Worm (Caenorhabditis elegans) whole organism, L4 larva: ENCODE data around the gene hic-1.

ENCODE experiments used
- D1046.2 ChIP-seq: fragments of 200-800 bp; sonication (Bioruptor generic); IDR thresholded peaks from 2 replicates; pipeline ENCODE4 v1.3.6; 2022; ENCODE audit warnings: missing genetic modification characterization, missing compliant biosample characterization
- F26F4.8 ChIP-seq: fragments of 200-800 bp; sonication (Bioruptor generic); conservative IDR thresholded peaks from 2 replicates; pipeline ENCODE4 v1.3.6; 2022; ENCODE audit warnings: missing genetic modification characterization, missing compliant biosample characterization
- T20F7.1 ChIP-seq: fragments of 200-800 bp; sonication (Bioruptor generic); optimal IDR thresholded peaks from 2 replicates; lab custom pipeline; 2018; ENCODE audit warnings: mild to moderate bottlenecking, missing genetic modification characterization, missing compliant biosample characterization
- Y48G9A.11 ChIP-seq: fragments of 200-800 bp; sonication (Bioruptor generic); IDR thresholded peaks from 2 replicates; pipeline ENCODE4 v1.3.6; 2022; ENCODE audit warnings: missing genetic modification reagents, missing genetic modification characterization, missing compliant biosample characterization
- ZK337.2 ChIP-seq: fragments of 200-800 bp; sonication (Bioruptor generic); IDR thresholded peaks from 2 replicates; pipeline ENCODE4 v1.3.6; 2022; ENCODE audit warnings: missing genetic modification reagents, missing genetic modification characterization, missing compliant biosample characterization
- ZK546.5 ChIP-seq, 2 experiments: sonication (generic microtip); optimal IDR thresholded peaks; 2 replicates each; lab custom pipeline; 2017; ENCODE audit warnings: missing biosample characterization in 2 of 2, missing genetic modification characterization in 2 of 2
- ceh-20 ChIP-seq: fragments of 200-800 bp; sonication (Bioruptor generic); IDR thresholded peaks from 2 replicates; pipeline ENCODE4 v1.3.6; 2022; ENCODE audit warnings: missing genetic modification reagents, missing genetic modification characterization, missing compliant biosample characterization
- ceh-28 ChIP-seq: fragments of 150-350 bp; optimal IDR thresholded peaks from 2 replicates; lab custom pipeline; 2014; ENCODE audit warnings: missing biosample characterization, missing genetic modification reagents, missing genetic modification characterization
- ceh-44 ChIP-seq: fragments of 200-800 bp; sonication (Bioruptor generic); IDR thresholded peaks from 2 replicates; pipeline ENCODE4 v1.3.6; 2022; ENCODE audit warnings: missing genetic modification reagents, missing genetic modification characterization, missing compliant biosample characterization
- ceh-62 ChIP-seq: sonication (generic microtip); optimal IDR thresholded peaks from 2 replicates; lab custom pipeline; 2017; ENCODE audit warnings: missing biosample characterization, missing genetic modification characterization
- ceh-82 ChIP-seq: sonication (generic microtip); optimal IDR thresholded peaks from 2 replicates; lab custom pipeline; 2017; ENCODE audit warnings: missing biosample characterization, missing genetic modification characterization
- ces-1 ChIP-seq: fragments of 150-350 bp; sonication (generic microtip); optimal IDR thresholded peaks from 4 replicates; lab custom pipeline; 2014; ENCODE audit warnings: missing biosample characterization, missing genetic modification reagents, missing genetic modification characterization
- daf-16 ChIP-seq, 3 experiments: sonication (generic microtip); optimal IDR thresholded peaks; 2 replicates each; lab custom pipeline; 2016 to 2017; ENCODE audit warnings: missing genetic modification characterization in 3 of 3, missing genetic modification reagents in 3 of 3, mild to moderate bottlenecking in 2 of 3, missing compliant biosample characterization in 2 of 3, missing biosample characterization in 1 of 3, moderate library complexity in 1 of 3
- dmd-6 ChIP-seq: fragments of 200-800 bp; sonication (Bioruptor generic); IDR thresholded peaks from 2 replicates; pipeline ENCODE4 v1.3.6; 2022; ENCODE audit warnings: missing genetic modification reagents, missing genetic modification characterization, missing compliant biosample characterization
- dmd-9 ChIP-seq: fragments of 200-800 bp; sonication (Bioruptor generic); IDR thresholded peaks from 2 replicates; pipeline ENCODE4 v1.3.6; 2022; ENCODE audit warnings: missing genetic modification reagents, missing genetic modification characterization, missing compliant biosample characterization
- dve-1 ChIP-seq: sonication (generic microtip); optimal IDR thresholded peaks from 2 replicates; lab custom pipeline; 2017; ENCODE audit warnings: antibody characterized with exemption, mild to moderate bottlenecking, missing genetic modification characterization, missing compliant biosample characterization; ENCODE audit not compliant: insufficient read depth
- egl-43 ChIP-seq: fragments of 200-800 bp; sonication (Bioruptor generic); IDR thresholded peaks from 2 replicates; pipeline ENCODE4 v1.3.6; 2022; ENCODE audit warnings: missing genetic modification reagents, missing genetic modification characterization, missing compliant biosample characterization
- fkh-10 ChIP-seq: fragments of 150-350 bp; optimal IDR thresholded peaks from 2 replicates; lab custom pipeline; 2014; ENCODE audit warnings: missing biosample characterization, missing genetic modification reagents, missing genetic modification characterization
- fos-1 ChIP-seq: fragments of 150-350 bp; optimal IDR thresholded peaks from 2 replicates; lab custom pipeline; 2014; ENCODE audit warnings: missing biosample characterization, missing genetic modification characterization
- hlh-11 ChIP-seq: fragments of 200-800 bp; sonication (Bioruptor generic); optimal IDR thresholded peaks from 2 replicates; lab custom pipeline; 2018; ENCODE audit warnings: mild to moderate bottlenecking, missing genetic modification characterization, missing compliant biosample characterization
- hlh-30 ChIP-seq: sonication (generic microtip); optimal IDR thresholded peaks from 2 replicates; lab custom pipeline; 2017; ENCODE audit warnings: antibody characterized with exemption, mild to moderate bottlenecking, missing genetic modification characterization, missing compliant biosample characterization; ENCODE audit not compliant: insufficient read depth
- hmg-1.1 ChIP-seq: fragments of 200-800 bp; sonication (Bioruptor generic); IDR thresholded peaks from 2 replicates; pipeline ENCODE4 v1.3.6; 2022; ENCODE audit warnings: missing genetic modification reagents, missing genetic modification characterization, missing compliant biosample characterization
- jun-1 ChIP-seq: fragments of 150-350 bp; optimal IDR thresholded peaks from 2 replicates; lab custom pipeline; 2014; ENCODE audit warnings: missing biosample characterization, missing genetic modification reagents, missing genetic modification characterization
- lin-1 ChIP-seq: fragments of 200-800 bp; sonication (Bioruptor generic); IDR thresholded peaks from 2 replicates; pipeline ENCODE4 v1.3.6; 2022; ENCODE audit warnings: missing genetic modification reagents, missing genetic modification characterization, missing compliant biosample characterization
- lin-15B ChIP-seq: fragments of 150-350 bp; sonication (generic microtip); optimal IDR thresholded peaks from 3 replicates; lab custom pipeline; 2014; ENCODE audit warnings: missing biosample characterization, missing genetic modification characterization
- lir-3 ChIP-seq: sonication (generic microtip); optimal IDR thresholded peaks from 2 replicates; lab custom pipeline; 2016; ENCODE audit warnings: mild to moderate bottlenecking, missing genetic modification characterization, missing compliant biosample characterization
- mdl-1 ChIP-seq, 2 experiments: fragments of 150-350 bp in 1 of 2; sonication (generic microtip) in 1 of 2; optimal IDR thresholded peaks; 2 replicates each; lab custom pipeline; 2014 to 2017; ENCODE audit warnings: missing biosample characterization in 2 of 2, missing genetic modification characterization in 2 of 2
- mep-1 ChIP-seq: fragments of 150-350 bp; sonication (generic microtip); optimal IDR thresholded peaks from 3 replicates; lab custom pipeline; 2014; ENCODE audit warnings: missing biosample characterization, missing genetic modification characterization
- mes-2 ChIP-seq: sonication (generic microtip); optimal IDR thresholded peaks from 2 replicates; lab custom pipeline; 2016; ENCODE audit warnings: missing genotype, mild to moderate bottlenecking, missing genetic modification characterization, missing compliant biosample characterization; ENCODE audit not compliant: poor library complexity, severe bottlenecking
- mxl-2 ChIP-seq: fragments of 200-800 bp; sonication (Bioruptor generic); conservative IDR thresholded peaks from 2 replicates; pipeline ENCODE4 v1.3.6; 2022; ENCODE audit warnings: missing genetic modification reagents, missing genetic modification characterization, missing compliant biosample characterization
- nhr-11 ChIP-seq: fragments of 150-350 bp; optimal IDR thresholded peaks from 2 replicates; lab custom pipeline; 2014; ENCODE audit warnings: missing biosample characterization, missing genetic modification characterization
- nhr-111 ChIP-seq: fragments of 200-800 bp; sonication (Bioruptor generic); optimal IDR thresholded peaks from 2 replicates; lab custom pipeline; 2018; ENCODE audit warnings: mild to moderate bottlenecking, missing genetic modification characterization, missing compliant biosample characterization
- nhr-237 ChIP-seq: sonication (generic microtip); optimal IDR thresholded peaks from 2 replicates; lab custom pipeline; 2017; ENCODE audit warnings: missing biosample characterization, missing genetic modification characterization
- nhr-28 ChIP-seq: fragments of 150-350 bp; optimal IDR thresholded peaks from 2 replicates; lab custom pipeline; 2014; ENCODE audit warnings: missing biosample characterization, missing genetic modification characterization
- nhr-77 ChIP-seq: fragments of 150-350 bp; optimal IDR thresholded peaks from 2 replicates; lab custom pipeline; 2014; ENCODE audit warnings: missing biosample characterization, missing genetic modification characterization
- pqm-1 ChIP-seq: sonication (generic microtip); optimal IDR thresholded peaks from 2 replicates; lab custom pipeline; 2017; ENCODE audit warnings: missing biosample characterization, missing genetic modification characterization
- rbr-2 ChIP-seq: sonication (generic microtip); optimal IDR thresholded peaks from 2 replicates; lab custom pipeline; 2016; ENCODE audit warnings: missing genotype, missing genetic modification characterization, missing compliant biosample characterization
- saeg-2 ChIP-seq: fragments of 200-800 bp; sonication (Bioruptor generic); IDR thresholded peaks from 2 replicates; pipeline ENCODE4 v1.3.6; 2022; ENCODE audit warnings: missing genetic modification reagents, missing genetic modification characterization, missing compliant biosample characterization
- snpc-4 ChIP-seq: fragments of 150-350 bp; optimal IDR thresholded peaks from 2 replicates; lab custom pipeline; 2014; ENCODE audit warnings: missing biosample characterization, missing genetic modification characterization
- tra-1 ChIP-seq: fragments of 200-800 bp; sonication (Bioruptor generic); IDR thresholded peaks from 2 replicates; pipeline ENCODE4 v1.3.6; 2022; ENCODE audit warnings: missing genetic modification reagents, missing genetic modification characterization, missing compliant biosample characterization
- zag-1 ChIP-seq: fragments of 150-350 bp; optimal IDR thresholded peaks from 2 replicates; lab custom pipeline; 2014; ENCODE audit warnings: missing biosample characterization, missing genetic modification characterization
- zfp-2 ChIP-seq: sonication (generic microtip); optimal IDR thresholded peaks from 2 replicates; lab custom pipeline; 2016; ENCODE audit warnings: mild to moderate bottlenecking, missing genetic modification characterization, missing compliant biosample characterization
- zfp-3 ChIP-seq: fragments of 200-800 bp; sonication (Bioruptor generic); conservative IDR thresholded peaks from 2 replicates; pipeline ENCODE4 v1.3.6; 2022; ENCODE audit warnings: missing genetic modification reagents, missing genetic modification characterization, missing compliant biosample characterization
- zip-11 ChIP-seq: fragments of 200-800 bp; sonication (Bioruptor generic); IDR thresholded peaks from 2 replicates; pipeline ENCODE4 v1.3.6; 2022; ENCODE audit warnings: missing genetic modification characterization, missing compliant biosample characterization
- zip-2 ChIP-seq: fragments of 150-350 bp; optimal IDR thresholded peaks from 2 replicates; lab custom pipeline; 2014; ENCODE audit warnings: missing biosample characterization, missing genetic modification characterization
- ztf-11 ChIP-seq: fragments of 150-350 bp; optimal IDR thresholded peaks from 2 replicates; lab custom pipeline; 2014; ENCODE audit warnings: missing biosample characterization, missing genetic modification characterization

The hic-1 gene

DNA sequence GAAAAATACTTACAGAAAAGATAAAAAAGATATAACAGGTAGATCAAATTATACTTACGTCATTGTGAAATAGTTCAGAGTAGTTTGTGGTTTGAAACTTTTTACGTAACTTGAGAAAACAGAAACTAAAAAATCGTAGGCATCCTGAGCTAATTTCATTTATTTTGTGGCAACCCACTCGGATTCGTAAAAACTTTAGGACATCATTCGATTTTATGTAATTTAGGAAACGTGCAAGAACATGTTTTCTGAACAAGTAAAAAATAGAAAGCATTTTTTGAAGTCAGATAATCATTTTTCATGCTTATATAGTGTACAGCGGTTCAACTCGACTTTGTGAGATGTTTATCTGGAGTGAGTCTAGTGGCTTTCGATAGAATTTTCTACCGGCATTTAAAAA lies at the start of gene hic-1:
Gene hic-1 (minus strand): TSS at position 101 of the 400 bp plus-strand sequence.
- TF ChIP-seq egl-43 (no peak), mxl-2 (no peak), fos-1 (tag; lab: Kevin White, UChicago) (no peak), mep-1 (tag; lab: Kevin White, UChicago) (no peak), D1046.2 (no peak), zfp-3 (GFP tag; lab: Robert Waterston, UW) (no peak), zip-11 (GFP tag; lab: Robert Waterston, UW) (no peak), T20F7.1 (GFP tag; lab: Kevin White, UChicago) (no peak), zip-2 (tag; lab: Kevin White, UChicago) (no peak), daf-16 (GFP tag; optimal IDR thresholded peaks at IDR 0.05; lab: Kevin White, UChicago) (no peak), daf-16 (tag; optimal IDR thresholded peaks at IDR 0.05; lab: Kevin White, UChicago) (no peak), ceh-28 (tag; lab: Kevin White, UChicago) (no peak), dmd-6 (no peak), nhr-77 (tag; lab: Kevin White, UChicago) (no peak), mes-2 (tag; lab: Kevin White, UChicago) (no peak), ceh-62 (no peak)

DNA sequence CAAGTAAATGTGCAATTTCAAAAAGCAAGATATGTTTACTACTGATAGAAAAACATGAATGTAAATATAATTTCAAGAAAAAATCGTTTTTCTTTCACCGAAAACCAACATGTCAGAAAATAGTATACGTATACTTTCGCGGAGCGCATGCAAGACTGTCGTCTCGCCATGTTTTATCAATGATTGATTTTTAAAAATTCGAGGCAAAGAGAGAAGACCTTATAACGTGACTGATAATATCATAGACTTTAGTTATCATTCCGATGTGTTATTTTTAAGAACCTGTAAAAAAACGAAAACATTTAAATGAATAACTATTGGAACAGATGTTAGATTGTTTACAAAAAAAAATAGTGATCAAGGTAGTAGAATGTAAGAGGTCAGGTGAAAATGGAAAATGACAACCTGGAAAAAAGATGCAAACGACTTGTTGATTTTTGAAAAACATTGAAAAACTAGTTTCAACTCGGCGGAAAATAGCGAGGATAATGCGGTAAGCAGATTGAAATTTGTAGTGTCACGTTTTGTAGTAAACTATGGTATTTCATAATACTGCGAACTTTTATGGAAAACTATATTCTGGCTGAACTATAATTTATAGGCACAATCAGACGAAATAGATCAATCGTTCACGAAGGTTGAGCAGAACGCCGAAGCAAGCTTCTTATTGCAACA lies 47.9 kb upstream of the hic-1 start:
- TF ChIP-seq nhr-11 (tag; lab: Kevin White, UChicago) (no peak), nhr-237 (no peak), jun-1 (no peak), pqm-1 (peak; percentile 55), ces-1 (GFP tag; lab: Kevin White, UChicago) (no peak), D1046.2 (no peak), hlh-11 (tag; lab: Kevin White, UChicago) (peak; percentile 50), egl-43 (no peak), fkh-10 (GFP tag; lab: Kevin White, UChicago) (no peak), dmd-6 (peak; percentile 45; the same call in 1 of the 2 replicates), ZK546.5 (tag; optimal IDR thresholded peaks at IDR 0.05; lab: Kevin White, UChicago) (no peak), dve-1 (peak; percentile 47), hlh-30 (peak; percentile 57), lin-1 (GFP tag; lab: Robert Waterston, UW) (no peak), nhr-28 (tag; lab: Kevin White, UChicago) (peak; percentile 6), ceh-44 (no peak), tra-1 (GFP tag; lab: Robert Waterston, UW) (no peak), daf-16 (GFP tag; optimal IDR thresholded peaks at IDR 0.05; lab: Kevin White, UChicago) (no peak), daf-16 (tag; optimal IDR thresholded peaks at IDR 0.05; lab: Kevin White, UChicago) (peak; percentile 74), ZK337.2 (GFP tag; lab: Robert Waterston, UW) (no peak), mdl-1 (tag; optimal IDR thresholded peaks at IDR 0.05; lab: Kevin White, UChicago) (no peak)

DNA sequence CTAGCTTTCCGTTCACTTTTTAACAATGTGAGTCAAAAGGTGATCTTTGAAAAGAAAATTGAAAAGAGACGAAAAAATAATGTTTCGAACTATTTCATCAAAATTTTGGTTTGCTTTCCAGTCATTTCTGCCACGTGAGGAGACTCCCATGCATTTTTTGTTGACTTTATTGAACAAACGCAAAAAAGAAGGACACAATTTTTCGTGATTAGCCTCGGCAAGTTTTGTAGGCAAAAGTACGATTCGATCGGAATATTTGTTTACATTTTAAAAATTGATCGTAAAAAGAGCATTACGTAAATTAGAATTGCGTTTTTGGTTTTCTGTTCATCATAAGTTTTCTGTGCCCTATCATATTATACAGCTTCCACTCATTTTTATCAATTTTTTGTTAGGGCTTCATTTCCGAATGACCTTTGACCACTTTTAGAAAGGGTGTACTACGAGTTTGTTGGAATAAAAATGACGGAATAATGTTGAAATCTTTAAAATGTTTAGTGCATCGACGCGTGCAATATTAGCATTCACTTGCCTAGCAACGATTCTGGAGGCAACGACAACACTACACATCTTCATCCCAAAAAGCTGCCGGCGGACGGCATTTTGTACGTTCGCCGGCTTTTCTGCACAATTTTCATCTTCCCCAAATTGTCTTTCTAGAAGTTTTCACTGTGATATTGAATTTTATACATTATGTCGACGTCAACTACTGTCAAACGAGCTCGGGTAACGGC lies 46.5 kb upstream of the hic-1 start, which contains the start of gene C56E10.3:
Gene C56E10.3 (plus strand): TSS at position 684 of the 734 bp plus-strand sequence.
- TF ChIP-seq ceh-20, result no peak
- no peak for TF ChIP-seq zfp-2 (tag; lab: Kevin White, UChicago)
- TF ChIP-seq pqm-1, result peak; percentile 48
- TF ChIP-seq dve-1, result peak; percentile 78
- TF ChIP-seq rbr-2 (tag; lab: Kevin White, UChicago), result no peak
- TF ChIP-seq egl-43, result no peak
- no peak for TF ChIP-seq Y48G9A.11 (GFP tag; lab: Robert Waterston, UW)
- TF ChIP-seq zag-1 (tag; lab: Kevin White, UChicago), result no peak
- peak; percentile 60 for TF ChIP-seq hlh-30
- no peak for TF ChIP-seq dmd-9
- TF ChIP-seq lir-3, result no peak
- TF ChIP-seq hmg-1.1 (GFP tag; lab: Robert Waterston, UW), result no peak
- TF ChIP-seq F26F4.8, result no peak
- no peak for TF ChIP-seq snpc-4 (tag; lab: Kevin White, UChicago)
- no peak for TF ChIP-seq ceh-82
- no peak for TF ChIP-seq ZK337.2 (GFP tag; lab: Robert Waterston, UW)
- TF ChIP-seq lin-15B (tag; lab: Kevin White, UChicago), result no peak
- TF ChIP-seq lin-1 (GFP tag; lab: Robert Waterston, UW), result no peak
- TF ChIP-seq nhr-111 (GFP tag; lab: Kevin White, UChicago), result no peak
- no peak for TF ChIP-seq saeg-2
- peak in 1 of 2 experiments; percentile 4 for TF ChIP-seq mdl-1 (tag; optimal IDR thresholded peaks at IDR 0.05; lab: Kevin White, UChicago)
- TF ChIP-seq ztf-11, result no peak
